Worm (Caenorhabditis elegans) whole organism, L4 larva: ENCODE data around the gene fozi-1.

Source experiments
- F37D6.2 ChIP-seq: sonication (generic microtip); optimal IDR thresholded peaks from 2 replicates; lab custom pipeline; 2016; ENCODE audit warnings: mild to moderate bottlenecking, missing genetic modification characterization, missing compliant biosample characterization
- F44E2.7 ChIP-seq: fragments of 200-800 bp; sonication (Bioruptor generic); IDR thresholded peaks from 2 replicates; pipeline ENCODE4 v2.1.2; 2022; ENCODE audit warnings: missing genetic modification characterization, missing compliant biosample characterization
- R02D3.7 ChIP-seq: fragments of 150-350 bp; sonication (generic microtip); optimal IDR thresholded peaks from 3 replicates; lab custom pipeline; 2014; ENCODE audit warnings: missing biosample characterization, missing genetic modification characterization
- T20F7.1 ChIP-seq: fragments of 200-800 bp; sonication (Bioruptor generic); optimal IDR thresholded peaks from 2 replicates; lab custom pipeline; 2018; ENCODE audit warnings: mild to moderate bottlenecking, missing genetic modification characterization, missing compliant biosample characterization
- ZK337.2 ChIP-seq: fragments of 200-800 bp; sonication (Bioruptor generic); IDR thresholded peaks from 2 replicates; pipeline ENCODE4 v1.3.6; 2022; ENCODE audit warnings: missing genetic modification reagents, missing genetic modification characterization, missing compliant biosample characterization
- ZK546.5 ChIP-seq, 2 experiments: sonication (generic microtip); optimal IDR thresholded peaks; 2 replicates each; lab custom pipeline; 2017; ENCODE audit warnings: missing biosample characterization in 2 of 2, missing genetic modification characterization in 2 of 2
- aha-1 ChIP-seq: fragments of 150-350 bp; peaks from one replicate; lab custom pipeline; 2014; ENCODE audit warnings: missing biosample characterization, missing genetic modification characterization
- aly-2 ChIP-seq: sonication (generic microtip); optimal IDR thresholded peaks from 2 replicates; lab custom pipeline; 2018; ENCODE audit warnings: missing biosample characterization, missing genetic modification characterization
- attf-4 ChIP-seq: sonication (generic microtip); optimal IDR thresholded peaks from 3 replicates; lab custom pipeline; 2017; ENCODE audit warnings: missing biosample characterization, missing genetic modification characterization
- ceh-32 ChIP-seq: sonication (generic microtip); optimal IDR thresholded peaks from 2 replicates; lab custom pipeline; 2016; ENCODE audit warnings: mild to moderate bottlenecking, missing genetic modification characterization, missing compliant biosample characterization; ENCODE audit not compliant: poor library complexity
- ceh-82 ChIP-seq: sonication (generic microtip); optimal IDR thresholded peaks from 2 replicates; lab custom pipeline; 2017; ENCODE audit warnings: missing biosample characterization, missing genetic modification characterization
- ces-1 ChIP-seq: fragments of 150-350 bp; sonication (generic microtip); optimal IDR thresholded peaks from 4 replicates; lab custom pipeline; 2014; ENCODE audit warnings: missing biosample characterization, missing genetic modification reagents, missing genetic modification characterization
- daf-16 ChIP-seq, 3 experiments: sonication (generic microtip); optimal IDR thresholded peaks; 2 replicates each; lab custom pipeline; 2016 to 2017; ENCODE audit warnings: missing genetic modification characterization in 3 of 3, missing genetic modification reagents in 3 of 3, mild to moderate bottlenecking in 2 of 3, missing compliant biosample characterization in 2 of 3, missing biosample characterization in 1 of 3, moderate library complexity in 1 of 3
- daf-8 ChIP-seq: fragments of 200-800 bp; sonication (Bioruptor generic); IDR thresholded peaks from 2 replicates; pipeline ENCODE4 v1.3.6; 2022; ENCODE audit warnings: missing genetic modification characterization, missing compliant biosample characterization
- dmd-6 ChIP-seq: fragments of 200-800 bp; sonication (Bioruptor generic); IDR thresholded peaks from 2 replicates; pipeline ENCODE4 v1.3.6; 2022; ENCODE audit warnings: missing genetic modification reagents, missing genetic modification characterization, missing compliant biosample characterization
- dmd-8 ChIP-seq: fragments of 200-800 bp; sonication (Bioruptor generic); IDR thresholded peaks from 2 replicates; pipeline ENCODE4 v1.3.6; 2022; ENCODE audit warnings: missing genetic modification characterization, missing compliant biosample characterization
- duxl-1 ChIP-seq: sonication (generic microtip); optimal IDR thresholded peaks from 2 replicates; lab custom pipeline; 2016; ENCODE audit warnings: mild to moderate bottlenecking, missing genetic modification characterization, moderate library complexity, missing compliant biosample characterization; ENCODE audit not compliant: poor library complexity
- dve-1 ChIP-seq: sonication (generic microtip); optimal IDR thresholded peaks from 2 replicates; lab custom pipeline; 2017; ENCODE audit warnings: antibody characterized with exemption, mild to moderate bottlenecking, missing genetic modification characterization, missing compliant biosample characterization; ENCODE audit not compliant: insufficient read depth
- egl-27 ChIP-seq: sonication (generic microtip); optimal IDR thresholded peaks from 3 replicates; lab custom pipeline; 2017; ENCODE audit warnings: missing biosample characterization, missing genetic modification reagents, missing genetic modification characterization
- egl-43 ChIP-seq: fragments of 200-800 bp; sonication (Bioruptor generic); IDR thresholded peaks from 2 replicates; pipeline ENCODE4 v1.3.6; 2022; ENCODE audit warnings: missing genetic modification reagents, missing genetic modification characterization, missing compliant biosample characterization
- hlh-30 ChIP-seq: sonication (generic microtip); optimal IDR thresholded peaks from 2 replicates; lab custom pipeline; 2017; ENCODE audit warnings: antibody characterized with exemption, mild to moderate bottlenecking, missing genetic modification characterization, missing compliant biosample characterization; ENCODE audit not compliant: insufficient read depth
- lim-7 ChIP-seq: fragments of 200-800 bp; sonication (Bioruptor generic); IDR thresholded peaks from 2 replicates; pipeline ENCODE4 v1.3.6; 2022; ENCODE audit warnings: missing genetic modification characterization, missing compliant biosample characterization
- lin-1 ChIP-seq: fragments of 200-800 bp; sonication (Bioruptor generic); IDR thresholded peaks from 2 replicates; pipeline ENCODE4 v1.3.6; 2022; ENCODE audit warnings: missing genetic modification reagents, missing genetic modification characterization, missing compliant biosample characterization
- lin-13 ChIP-seq: fragments of 150-350 bp; optimal IDR thresholded peaks from 2 replicates; lab custom pipeline; 2014; ENCODE audit warnings: missing biosample characterization, missing genetic modification reagents, missing genetic modification characterization
- lin-15B ChIP-seq: fragments of 150-350 bp; sonication (generic microtip); optimal IDR thresholded peaks from 3 replicates; lab custom pipeline; 2014; ENCODE audit warnings: missing biosample characterization, missing genetic modification characterization
- lin-29 ChIP-seq: fragments of 200-800 bp; sonication (Bioruptor generic); IDR thresholded peaks from 2 replicates; pipeline ENCODE4 v1.3.6; 2022; ENCODE audit warnings: missing genetic modification reagents, missing genetic modification characterization, missing compliant biosample characterization
- lin-38 ChIP-seq: fragments of 200-800 bp; sonication (Bioruptor generic); IDR thresholded peaks from 2 replicates; pipeline ENCODE4 v1.3.6; 2022; ENCODE audit warnings: missing genetic modification reagents, missing genetic modification characterization, missing compliant biosample characterization
- lin-39 ChIP-seq: fragments of 150-350 bp; optimal IDR thresholded peaks from 2 replicates; lab custom pipeline; 2014; ENCODE audit warnings: missing biosample characterization, missing genetic modification reagents, missing genetic modification characterization
- madf-5 ChIP-seq, 2 experiments: fragments of 200-800 bp; sonication (Bioruptor generic); IDR thresholded peaks; 2 replicates each; pipeline ENCODE4 v1.3.6; 2022; ENCODE audit warnings: missing compliant biosample characterization in 2 of 2, missing genetic modification characterization in 2 of 2
- mdl-1 ChIP-seq, 2 experiments: fragments of 150-350 bp in 1 of 2; sonication (generic microtip) in 1 of 2; optimal IDR thresholded peaks; 2 replicates each; lab custom pipeline; 2014 to 2017; ENCODE audit warnings: missing biosample characterization in 2 of 2, missing genetic modification characterization in 2 of 2
- mep-1 ChIP-seq: fragments of 150-350 bp; sonication (generic microtip); optimal IDR thresholded peaks from 3 replicates; lab custom pipeline; 2014; ENCODE audit warnings: missing biosample characterization, missing genetic modification characterization
- mes-2 ChIP-seq: sonication (generic microtip); optimal IDR thresholded peaks from 2 replicates; lab custom pipeline; 2016; ENCODE audit warnings: missing genotype, mild to moderate bottlenecking, missing genetic modification characterization, missing compliant biosample characterization; ENCODE audit not compliant: poor library complexity, severe bottlenecking
- mxl-3 ChIP-seq: fragments of 200-800 bp; sonication (Bioruptor generic); optimal IDR thresholded peaks from 2 replicates; lab custom pipeline; 2018; ENCODE audit warnings: mild to moderate bottlenecking, missing genetic modification characterization, missing compliant biosample characterization
- nhr-11 ChIP-seq: fragments of 150-350 bp; optimal IDR thresholded peaks from 2 replicates; lab custom pipeline; 2014; ENCODE audit warnings: missing biosample characterization, missing genetic modification characterization
- nhr-237 ChIP-seq: sonication (generic microtip); optimal IDR thresholded peaks from 2 replicates; lab custom pipeline; 2017; ENCODE audit warnings: missing biosample characterization, missing genetic modification characterization
- nhr-28 ChIP-seq: fragments of 150-350 bp; optimal IDR thresholded peaks from 2 replicates; lab custom pipeline; 2014; ENCODE audit warnings: missing biosample characterization, missing genetic modification characterization
- nhr-41 ChIP-seq: fragments of 200-800 bp; sonication (Bioruptor generic); IDR thresholded peaks from 2 replicates; pipeline ENCODE4 v1.3.6; 2022; ENCODE audit warnings: missing genetic modification reagents, missing genetic modification characterization, missing compliant biosample characterization
- nhr-42 ChIP-seq: fragments of 200-800 bp; sonication (Bioruptor generic); IDR thresholded peaks from 2 replicates; pipeline ENCODE4 v1.3.6; 2022; ENCODE audit warnings: missing genetic modification characterization, missing compliant biosample characterization
- nhr-6 ChIP-seq: fragments of 150-350 bp; optimal IDR thresholded peaks from 2 replicates; lab custom pipeline; 2014; ENCODE audit warnings: missing biosample characterization, missing genetic modification characterization
- nhr-76 ChIP-seq: fragments of 150-350 bp; optimal IDR thresholded peaks from 2 replicates; lab custom pipeline; 2014; ENCODE audit warnings: missing biosample characterization, missing genetic modification characterization
- saeg-2 ChIP-seq: fragments of 200-800 bp; sonication (Bioruptor generic); IDR thresholded peaks from 2 replicates; pipeline ENCODE4 v1.3.6; 2022; ENCODE audit warnings: missing genetic modification reagents, missing genetic modification characterization, missing compliant biosample characterization
- sdz-12 ChIP-seq: fragments of 200-800 bp; sonication (Bioruptor generic); optimal IDR thresholded peaks from 2 replicates; lab custom pipeline; 2018; ENCODE audit warnings: mild to moderate bottlenecking, missing genetic modification characterization, missing compliant biosample characterization
- snpc-4 ChIP-seq: fragments of 150-350 bp; optimal IDR thresholded peaks from 2 replicates; lab custom pipeline; 2014; ENCODE audit warnings: missing biosample characterization, missing genetic modification characterization
- spr-1 ChIP-seq: sonication (generic microtip); optimal IDR thresholded peaks from 2 replicates; lab custom pipeline; 2016; ENCODE audit warnings: mild to moderate bottlenecking, missing genetic modification characterization, missing compliant biosample characterization
- tag-97 ChIP-seq: fragments of 200-800 bp; sonication (Bioruptor generic); IDR thresholded peaks from 2 replicates; pipeline ENCODE4 v1.3.6; 2022; ENCODE audit warnings: missing genetic modification characterization, missing compliant biosample characterization
- unc-130 ChIP-seq: sonication (generic microtip); optimal IDR thresholded peaks from 2 replicates; lab custom pipeline; 2016; ENCODE audit warnings: missing genetic modification reagents, missing genetic modification characterization, missing compliant biosample characterization
- unc-39 ChIP-seq: sonication (generic microtip); optimal IDR thresholded peaks from 2 replicates; lab custom pipeline; 2017; ENCODE audit warnings: missing biosample characterization, missing genetic modification characterization
- unc-62 ChIP-seq, 3 experiments: fragments of 150-350 bp in 1 of 3; sonication (generic microtip); optimal IDR thresholded peaks in 2 of 3; peaks in 1 of 3; 1 replicate in 1 of 3; 2 replicates in 2 of 3; lab custom pipeline; 2014 to 2017; ENCODE audit warnings: missing biosample characterization in 3 of 3, missing genetic modification characterization in 3 of 3, missing genetic modification reagents in 3 of 3, missing genotype in 1 of 3
- vab-7 ChIP-seq: fragments of 200-800 bp; sonication (Bioruptor generic); IDR thresholded peaks from 2 replicates; pipeline ENCODE4 v1.3.6; 2022; ENCODE audit warnings: missing genetic modification reagents, missing genetic modification characterization, missing compliant biosample characterization
- zag-1 ChIP-seq: fragments of 150-350 bp; optimal IDR thresholded peaks from 2 replicates; lab custom pipeline; 2014; ENCODE audit warnings: missing biosample characterization, missing genetic modification characterization
- zfp-2 ChIP-seq: sonication (generic microtip); optimal IDR thresholded peaks from 2 replicates; lab custom pipeline; 2016; ENCODE audit warnings: mild to moderate bottlenecking, missing genetic modification characterization, missing compliant biosample characterization
- ztf-7 ChIP-seq: fragments of 150-350 bp; optimal IDR thresholded peaks from 2 replicates; lab custom pipeline; 2014; ENCODE audit warnings: missing biosample characterization, missing genetic modification characterization

The fozi-1 gene

DNA sequence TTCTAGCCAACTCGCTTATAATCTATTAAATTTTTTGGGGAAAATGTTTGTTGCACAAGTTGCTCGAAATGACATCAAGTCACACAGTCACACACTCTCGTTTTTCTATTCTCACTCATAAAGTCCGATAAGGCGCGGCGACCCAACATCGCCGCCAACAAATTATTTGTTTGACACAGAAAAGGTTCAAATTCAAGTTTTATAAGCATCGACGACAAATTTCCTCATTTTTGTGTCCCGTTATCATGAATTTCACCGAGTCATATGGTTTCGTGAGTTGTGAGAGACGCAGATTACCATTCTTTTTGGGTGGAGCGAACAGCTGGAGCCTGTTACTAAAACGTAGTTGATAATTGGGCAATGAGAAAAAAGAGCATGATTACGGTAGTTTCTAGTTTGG is 8.2 kb downstream of the fozi-1 start (continued):
- no peak for TF ChIP-seq attf-4
- no peak for TF ChIP-seq spr-1 (tag; lab: Kevin White, UChicago)
- no peak for TF ChIP-seq sdz-12 (GFP tag; lab: Kevin White, UChicago)
- peak; percentile 76 for TF ChIP-seq dve-1 (tag; lab: Kevin White, UChicago)
- TF ChIP-seq mxl-3 (GFP tag; lab: Kevin White, UChicago): peak; percentile 5
- no peak for TF ChIP-seq ZK546.5 (tag; optimal IDR thresholded peaks at IDR 0.05; lab: Kevin White, UChicago)
- TF ChIP-seq ZK337.2: no peak
- TF ChIP-seq R02D3.7: no peak
- TF ChIP-seq madf-5 (GFP tag; IDR thresholded peaks at IDR 0.05; lab: Robert Waterston, UW): no peak
- TF ChIP-seq aly-2 (tag; lab: Kevin White, UChicago): no peak
- no peak for TF ChIP-seq aha-1
- no peak for TF ChIP-seq unc-39 (tag; lab: Kevin White, UChicago)
- TF ChIP-seq lin-38 (GFP tag; lab: Robert Waterston, UW): no peak
- no peak for TF ChIP-seq ztf-7 (tag; lab: Kevin White, UChicago)
- TF ChIP-seq nhr-42 (GFP tag; lab: Robert Waterston, UW): no peak
- TF ChIP-seq mdl-1 (tag; optimal IDR thresholded peaks at IDR 0.05; lab: Kevin White, UChicago): peak in 1 of 2 experiments; percentile 7
- TF ChIP-seq saeg-2 (GFP tag; lab: Robert Waterston, UW): no peak
- TF ChIP-seq duxl-1: no peak
- TF ChIP-seq unc-62 (GFP tag; optimal IDR thresholded peaks at IDR 0.05 in 1 of 2; lab: Kevin White, UChicago): peak in 1 of 2 experiments; percentile 94
- TF ChIP-seq unc-62 (tag; optimal IDR thresholded peaks at IDR 0.05; lab: Kevin White, UChicago): no peak
- TF ChIP-seq nhr-41 (GFP tag; lab: Robert Waterston, UW): no peak
- TF ChIP-seq hlh-30 (tag; lab: Kevin White, UChicago): peak; percentile 46
- no peak for TF ChIP-seq lin-13
- no peak for TF ChIP-seq lim-7
- no peak for TF ChIP-seq egl-27
- no peak for TF ChIP-seq zag-1 (tag; lab: Kevin White, UChicago)
- no peak for TF ChIP-seq nhr-76 (tag; lab: Kevin White, UChicago)
- TF ChIP-seq egl-43: no peak
- TF ChIP-seq vab-7 (GFP tag; lab: Robert Waterston, UW): no peak
- no peak for TF ChIP-seq nhr-11
- TF ChIP-seq ceh-82 (tag; lab: Kevin White, UChicago): no peak
- no peak for TF ChIP-seq F44E2.7 (GFP tag; lab: Robert Waterston, UW)
- TF ChIP-seq dmd-6 (GFP tag; lab: Robert Waterston, UW): peak; percentile 95
- TF ChIP-seq lin-29: no peak
- no peak for TF ChIP-seq lin-39 (tag; lab: Kevin White, UChicago)
- no peak for TF ChIP-seq tag-97 (GFP tag; lab: Robert Waterston, UW)
- no peak for TF ChIP-seq nhr-237 (tag; lab: Kevin White, UChicago)
- no peak for TF ChIP-seq unc-130 (GFP tag; lab: Kevin White, UChicago)
- TF ChIP-seq ces-1 (GFP tag; lab: Kevin White, UChicago): no peak
- no peak for TF ChIP-seq daf-16 (GFP tag; optimal IDR thresholded peaks at IDR 0.05; lab: Kevin White, UChicago)
- peak; percentile 76 for TF ChIP-seq daf-16 (tag; optimal IDR thresholded peaks at IDR 0.05; lab: Kevin White, UChicago)
- TF ChIP-seq lin-1 (GFP tag; lab: Robert Waterston, UW): peak; percentile 37; the same call in 1 of the 2 replicates
- no peak for TF ChIP-seq ceh-32
- TF ChIP-seq snpc-4 (tag; lab: Kevin White, UChicago): no peak
- TF ChIP-seq daf-8: no peak
- peak; percentile 88 for TF ChIP-seq nhr-28 (tag; lab: Kevin White, UChicago)
- no peak for TF ChIP-seq mep-1 (tag; lab: Kevin White, UChicago)
- TF ChIP-seq mes-2 (tag; lab: Kevin White, UChicago): no peak
- peak; percentile 10 for TF ChIP-seq T20F7.1
- no peak for TF ChIP-seq lin-15B
- no peak for TF ChIP-seq nhr-6 (tag; lab: Kevin White, UChicago)
- TF ChIP-seq zfp-2 (tag; lab: Kevin White, UChicago): no peak
- no peak for TF ChIP-seq dmd-8 (GFP tag; lab: Robert Waterston, UW)
- no peak for TF ChIP-seq F37D6.2
